Worm (Caenorhabditis elegans) whole organism, young adult: Measurements from ENCODE around the gene grp-1.

Experiments
- B0019.2 ChIP-seq: fragments of 200-800 bp; sonication (Bioruptor generic); conservative IDR thresholded peaks from 2 replicates; pipeline ENCODE4 v1.3.6; 2022; ENCODE audit warnings: missing genetic modification reagents, missing genetic modification characterization, missing compliant biosample characterization
- B0035.1 ChIP-seq: sonication (generic microtip); optimal IDR thresholded peaks from 2 replicates; lab custom pipeline; 2016; ENCODE audit warnings: missing genetic modification characterization, mild to moderate bottlenecking, missing compliant biosample characterization, missing genotype, missing genetic modification reagents
- F22D6.2 ChIP-seq: sonication (generic microtip); optimal IDR thresholded peaks from 2 replicates; lab custom pipeline; 2016; ENCODE audit warnings: mild to moderate bottlenecking, missing genetic modification characterization, missing compliant biosample characterization
- F37B4.10 ChIP-seq: fragments of 200-800 bp; sonication (Bioruptor generic); IDR thresholded peaks from 2 replicates; pipeline ENCODE4 v1.3.6; 2022; ENCODE audit warnings: missing genetic modification characterization, missing compliant biosample characterization
- F49E8.2 ChIP-seq: sonication (generic microtip); optimal IDR thresholded peaks from 3 replicates; lab custom pipeline; 2017; ENCODE audit warnings: missing genetic modification characterization, mild to moderate bottlenecking, missing compliant biosample characterization, antibody characterized with exemption, moderate library complexity; ENCODE audit not compliant: insufficient read depth
- F52B5.7 ChIP-seq: sonication (generic microtip); optimal IDR thresholded peaks from 2 replicates; lab custom pipeline; 2016; ENCODE audit warnings: mild to moderate bottlenecking, missing genetic modification characterization, missing compliant biosample characterization
- F55B11.4 ChIP-seq: sonication (generic microtip); optimal IDR thresholded peaks from 2 replicates; lab custom pipeline; 2016; ENCODE audit warnings: missing compliant biosample characterization, missing genetic modification characterization, borderline replicate concordance; ENCODE audit not compliant: insufficient read depth
- F57A8.1 ChIP-seq: fragments of 200-800 bp; sonication (Bioruptor generic); optimal IDR thresholded peaks from 2 replicates; lab custom pipeline; 2018; ENCODE audit warnings: mild to moderate bottlenecking, missing genetic modification characterization, moderate library complexity, missing compliant biosample characterization
- K11D2.4 ChIP-seq: fragments of 200-800 bp; sonication (Bioruptor generic); IDR thresholded peaks from 2 replicates; pipeline ENCODE4 v1.3.6; 2022; ENCODE audit warnings: missing genetic modification reagents, missing genetic modification characterization, missing compliant biosample characterization
- Y53F4B.3 ChIP-seq: fragments of 200-800 bp; sonication (Bioruptor generic); IDR thresholded peaks from 2 replicates; pipeline ENCODE4 v1.3.6; 2022; ENCODE audit warnings: missing genetic modification reagents, missing genetic modification characterization, missing compliant biosample characterization
- akir-1 ChIP-seq: fragments of 200-800 bp; sonication (Bioruptor generic); optimal IDR thresholded peaks from 2 replicates; lab custom pipeline; 2018; ENCODE audit warnings: mild to moderate bottlenecking, missing genetic modification characterization, moderate library complexity, missing compliant biosample characterization
- ama-1 ChIP-seq, 3 experiments: fragments of 150-350 bp in 1 of 3; sonication (generic microtip) in 2 of 3; optimal IDR thresholded peaks; 2 replicates each; lab custom pipeline; 2014 to 2018; ENCODE audit warnings: missing biosample characterization in 2 of 3, missing genetic modification characterization in 2 of 3, missing genetic modification reagents in 2 of 3
- aptf-2 ChIP-seq: fragments of 200-800 bp; sonication (Bioruptor generic); conservative IDR thresholded peaks from 2 replicates; pipeline ENCODE4 v1.3.6; 2022; ENCODE audit warnings: missing genetic modification reagents, missing genetic modification characterization, missing compliant biosample characterization
- athp-1 ChIP-seq: sonication (generic microtip); optimal IDR thresholded peaks from 2 replicates; lab custom pipeline; 2017; ENCODE audit warnings: mild to moderate bottlenecking, missing genetic modification characterization, missing compliant biosample characterization
- attf-5 ChIP-seq: fragments of 200-800 bp; sonication (Bioruptor generic); optimal IDR thresholded peaks from 2 replicates; lab custom pipeline; 2018; ENCODE audit warnings: mild to moderate bottlenecking, missing genetic modification characterization, missing compliant biosample characterization
- cebp-1 ChIP-seq, 2 experiments: fragments of 200-800 bp in 1 of 2; sonication (Bioruptor generic) in 1 of 2; sonication (generic microtip) in 1 of 2; IDR thresholded peaks in 1 of 2; optimal IDR thresholded peaks in 1 of 2; 2 replicates each; pipeline versions ENCODE4 v1.3.6 to Lab custom; 2017 to 2022; ENCODE audit warnings: missing compliant biosample characterization in 2 of 2, missing genetic modification characterization in 2 of 2, mild to moderate bottlenecking in 1 of 2, missing genetic modification reagents in 1 of 2, moderate library complexity in 1 of 2
- cebp-2 ChIP-seq: fragments of 200-800 bp; sonication (Bioruptor generic); IDR thresholded peaks from 2 replicates; pipeline ENCODE4 v1.3.6; 2022; ENCODE audit warnings: missing genetic modification characterization, missing compliant biosample characterization
- ceh-40 ChIP-seq: fragments of 200-800 bp; sonication (Bioruptor generic); IDR thresholded peaks from 2 replicates; pipeline ENCODE4 v1.3.6; 2022; ENCODE audit warnings: missing genetic modification characterization, missing compliant biosample characterization
- ceh-79 ChIP-seq: sonication (generic microtip); optimal IDR thresholded peaks from 2 replicates; lab custom pipeline; 2017; ENCODE audit warnings: mild to moderate bottlenecking, missing genetic modification characterization, missing compliant biosample characterization
- dox-1 ChIP-seq: fragments of 200-800 bp; sonication (Bioruptor generic); IDR thresholded peaks from 2 replicates; pipeline ENCODE4 v1.3.6; 2022; ENCODE audit warnings: missing genetic modification reagents, missing genetic modification characterization, missing compliant biosample characterization
- dpff-1 ChIP-seq: sonication (generic microtip); optimal IDR thresholded peaks from 2 replicates; lab custom pipeline; 2017; ENCODE audit warnings: mild to moderate bottlenecking, missing genetic modification characterization, missing compliant biosample characterization
- egrh-3 ChIP-seq: fragments of 200-800 bp; sonication (Bioruptor generic); IDR thresholded peaks from 2 replicates; pipeline ENCODE4 v1.3.6; 2022; ENCODE audit warnings: missing genetic modification reagents, missing genetic modification characterization, missing compliant biosample characterization
- ekl-4 ChIP-seq: fragments of 200-800 bp; sonication (Bioruptor generic); IDR thresholded peaks from 2 replicates; pipeline ENCODE4 v1.3.6; 2022; ENCODE audit warnings: missing genetic modification reagents, missing genetic modification characterization, missing compliant biosample characterization
- fkh-3 ChIP-seq: sonication (generic microtip); optimal IDR thresholded peaks from 2 replicates; lab custom pipeline; 2016; ENCODE audit warnings: mild to moderate bottlenecking, missing genetic modification characterization, missing compliant biosample characterization
- him-1 ChIP-seq: sonication (generic microtip); optimal IDR thresholded peaks from 2 replicates; lab custom pipeline; 2016; ENCODE audit warnings: missing genotype, missing genetic modification reagents, missing genetic modification characterization, missing compliant biosample characterization
- hsf-1 ChIP-seq: fragments of 200-800 bp; sonication (Bioruptor generic); IDR thresholded peaks from 2 replicates; pipeline ENCODE4 v1.3.6; 2022; ENCODE audit warnings: missing genetic modification reagents, missing genetic modification characterization, missing compliant biosample characterization
- let-607 ChIP-seq, 2 experiments: fragments of 200-800 bp in 1 of 2; sonication (Bioruptor generic) in 1 of 2; sonication (generic microtip) in 1 of 2; optimal IDR thresholded peaks; 2 replicates each; lab custom pipeline; 2016 to 2018; ENCODE audit warnings: mild to moderate bottlenecking in 2 of 2, missing compliant biosample characterization in 2 of 2, missing genetic modification characterization in 2 of 2, moderate library complexity in 2 of 2, missing genotype in 1 of 2
- lin-35 ChIP-seq, 3 experiments: fragments of 150-350 bp in 2 of 3; sonication (generic microtip) in 1 of 3; optimal IDR thresholded peaks; 2 replicates each; lab custom pipeline; 2014 to 2018; ENCODE audit warnings: missing biosample characterization in 3 of 3, missing genetic modification characterization in 3 of 3, missing genetic modification reagents in 3 of 3
- lin-40 ChIP-seq: sonication (generic microtip); optimal IDR thresholded peaks from 2 replicates; lab custom pipeline; 2016; ENCODE audit warnings: missing genetic modification characterization, mild to moderate bottlenecking, missing compliant biosample characterization, missing genotype, missing genetic modification reagents
- lir-1 ChIP-seq: fragments of 200-800 bp; sonication (Bioruptor generic); conservative IDR thresholded peaks from 2 replicates; pipeline ENCODE4 v1.3.6; 2022; ENCODE audit warnings: missing genetic modification reagents, missing genetic modification characterization, missing compliant biosample characterization
- madf-10 ChIP-seq: sonication (generic microtip); optimal IDR thresholded peaks from 2 replicates; lab custom pipeline; 2016; ENCODE audit warnings: mild to moderate bottlenecking, missing genetic modification characterization, missing compliant biosample characterization
- madf-6 ChIP-seq: fragments of 200-800 bp; sonication (Bioruptor generic); IDR thresholded peaks from 2 replicates; pipeline ENCODE4 v1.3.6; 2022; ENCODE audit warnings: missing genetic modification reagents, missing genetic modification characterization, missing compliant biosample characterization
- nfya-2 ChIP-seq: fragments of 200-800 bp; sonication (Bioruptor generic); IDR thresholded peaks from 2 replicates; pipeline ENCODE4 v1.3.6; 2022; ENCODE audit warnings: missing genetic modification reagents, missing genetic modification characterization, missing compliant biosample characterization
- nfyb-1 ChIP-seq: fragments of 200-800 bp; sonication (Bioruptor generic); IDR thresholded peaks from 2 replicates; pipeline ENCODE4 v1.3.6; 2022; ENCODE audit warnings: missing genetic modification reagents, missing genetic modification characterization, missing compliant biosample characterization
- nhr-90 ChIP-seq: sonication (generic microtip); optimal IDR thresholded peaks from 2 replicates; lab custom pipeline; 2016; ENCODE audit warnings: missing genotype, mild to moderate bottlenecking, missing genetic modification characterization, missing compliant biosample characterization
- pha-4 ChIP-seq: fragments of 150-350 bp; sonication (generic microtip); optimal IDR thresholded peaks from 2 replicates; lab custom pipeline; 2014; ENCODE audit warnings: missing biosample characterization, missing genetic modification reagents, missing genetic modification characterization
- rcor-1 ChIP-seq: fragments of 200-800 bp; sonication (Bioruptor generic); IDR thresholded peaks from 2 replicates; pipeline ENCODE4 v1.3.6; 2022; ENCODE audit warnings: missing genetic modification reagents, missing genetic modification characterization, missing compliant biosample characterization
- rec-8 ChIP-seq, 2 experiments: sonication (generic microtip); optimal IDR thresholded peaks; 2 replicates each; lab custom pipeline; 2016; ENCODE audit warnings: mild to moderate bottlenecking in 2 of 2, missing genetic modification characterization in 2 of 2, missing genetic modification reagents in 2 of 2, missing genotype in 2 of 2, missing biosample characterization in 1 of 2, missing compliant biosample characterization in 1 of 2, moderate library complexity in 1 of 2
- repo-1 ChIP-seq: sonication (generic microtip); optimal IDR thresholded peaks from 2 replicates; lab custom pipeline; 2017; ENCODE audit warnings: mild to moderate bottlenecking, missing genetic modification characterization, missing compliant biosample characterization
- sea-2 ChIP-seq: fragments of 200-800 bp; sonication (Bioruptor generic); IDR thresholded peaks from 2 replicates; pipeline ENCODE4 v1.3.6; 2022; ENCODE audit warnings: missing genetic modification characterization, missing compliant biosample characterization
- snpc-1.1 ChIP-seq: sonication (generic microtip); optimal IDR thresholded peaks from 2 replicates; lab custom pipeline; 2017; ENCODE audit warnings: missing genetic modification characterization, mild to moderate bottlenecking, missing compliant biosample characterization, antibody characterized with exemption, moderate library complexity, missing genotype, missing genetic modification reagents; ENCODE audit not compliant: insufficient read depth
- somi-1 ChIP-seq: fragments of 200-800 bp; sonication (Bioruptor generic); optimal IDR thresholded peaks from 2 replicates; lab custom pipeline; 2018; ENCODE audit warnings: mild to moderate bottlenecking, missing genetic modification characterization, missing compliant biosample characterization
- tlf-1 ChIP-seq: fragments of 200-800 bp; sonication (Bioruptor generic); optimal IDR thresholded peaks from 2 replicates; lab custom pipeline; 2018; ENCODE audit warnings: mild to moderate bottlenecking, missing genetic modification characterization, missing compliant biosample characterization
- unc-62 ChIP-seq: fragments of 150-350 bp; optimal IDR thresholded peaks from 2 replicates; lab custom pipeline; 2014; ENCODE audit warnings: missing biosample characterization, missing genetic modification reagents, missing genetic modification characterization
- zfh-2 ChIP-seq: fragments of 200-800 bp; sonication (Bioruptor generic); conservative IDR thresholded peaks from 2 replicates; pipeline ENCODE4 v1.3.6; 2022; ENCODE audit warnings: missing genetic modification reagents, missing genetic modification characterization, missing compliant biosample characterization
- ztf-18 ChIP-seq: sonication (generic microtip); optimal IDR thresholded peaks from 2 replicates; lab custom pipeline; 2016; ENCODE audit warnings: missing genotype, mild to moderate bottlenecking, missing genetic modification characterization, missing compliant biosample characterization
- ztf-22 ChIP-seq: fragments of 200-800 bp; sonication (Bioruptor generic); optimal IDR thresholded peaks from 2 replicates; lab custom pipeline; 2018; ENCODE audit warnings: mild to moderate bottlenecking, missing genetic modification characterization, moderate library complexity, missing compliant biosample characterization
- ztf-26 ChIP-seq: sonication (generic microtip); optimal IDR thresholded peaks from 2 replicates; lab custom pipeline; 2017; ENCODE audit warnings: missing genetic modification characterization, missing compliant biosample characterization

The grp-1 gene

DNA sequence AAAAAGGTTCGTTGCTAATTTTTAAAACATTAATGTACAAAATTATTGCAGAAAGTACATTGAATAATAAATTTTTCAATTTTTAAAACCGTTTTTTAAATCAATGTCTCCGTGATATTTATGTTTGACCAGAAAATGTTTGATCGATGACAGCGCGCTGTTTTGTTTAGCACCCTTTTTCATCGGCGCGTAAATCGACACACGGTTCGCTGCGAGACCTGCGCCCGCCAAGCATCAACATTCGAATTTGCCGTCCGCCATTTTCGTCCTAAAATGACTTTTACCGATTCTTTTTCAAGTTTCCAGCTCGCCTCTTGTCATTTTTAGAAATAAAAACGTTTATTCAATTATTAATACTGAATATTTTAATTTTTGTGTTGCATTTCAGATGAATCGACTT lies 15.5 kb downstream of the grp-1 start, which contains the start of gene plk-1 (continued):
- TF ChIP-seq F49E8.2 (tag; lab: Kevin White, UChicago) (peak; percentile 69), lir-1 (GFP tag; lab: Robert Waterston, UW) (no peak), rec-8 (tag; optimal IDR thresholded peaks at IDR 0.05; lab: Kevin White, UChicago) (no peak), him-1 (tag; lab: Kevin White, UChicago) (no peak), K11D2.4 (no peak), pha-4 (tag; lab: Kevin White, UChicago) (no peak), somi-1 (no peak), akir-1 (GFP tag; lab: Kevin White, UChicago) (no peak), madf-10 (tag; lab: Kevin White, UChicago) (no peak), dox-1 (GFP tag; lab: Robert Waterston, UW) (peak; percentile 85), F37B4.10 (no peak), aptf-2 (no peak), unc-62 (GFP tag; lab: Kevin White, UChicago) (no peak), Y53F4B.3 (GFP tag; lab: Robert Waterston, UW) (no peak), cebp-2 (GFP tag; lab: Robert Waterston, UW) (no peak), F52B5.7 (tag; lab: Kevin White, UChicago) (no peak), F57A8.1 (GFP tag; lab: Kevin White, UChicago) (no peak), cebp-1 (GFP tag; IDR thresholded peaks at IDR 0.05; lab: Robert Waterston, UW) (no peak), cebp-1 (tag; optimal IDR thresholded peaks at IDR 0.05; lab: Kevin White, UChicago) (no peak), ceh-79 (no peak), ekl-4 (GFP tag; lab: Robert Waterston, UW) (no peak; the same call in none of the 2 replicates), lin-35 (GFP tag; optimal IDR thresholded peaks at IDR 0.05; lab: Kevin White, UChicago) (peak in 2 of 3 experiments; percentile 46 to 52), egrh-3 (GFP tag; lab: Robert Waterston, UW) (no peak), attf-5 (GFP tag; lab: Kevin White, UChicago) (no peak), F22D6.2 (tag; lab: Kevin White, UChicago) (no peak), B0019.2 (GFP tag; lab: Robert Waterston, UW) (peak; percentile 84), dpff-1 (no peak), athp-1 (tag; lab: Kevin White, UChicago) (peak; percentile 33), ztf-22 (GFP tag; lab: Kevin White, UChicago) (no peak), rcor-1 (GFP tag; lab: Robert Waterston, UW) (peak; percentile 24; the same call in 1 of the 2 replicates), ztf-18 (tag; lab: Kevin White, UChicago) (peak; percentile 8), ceh-40 (GFP tag; lab: Robert Waterston, UW) (no peak), madf-6 (GFP tag; lab: Robert Waterston, UW) (peak; percentile 97), ztf-26 (no peak), snpc-1.1 (peak; percentile 24), hsf-1 (GFP tag; lab: Robert Waterston, UW) (peak; percentile 70), zfh-2 (GFP tag; lab: Robert Waterston, UW) (no peak), sea-2 (GFP tag; lab: Robert Waterston, UW) (no peak), nfya-2 (no peak), ama-1 (optimal IDR thresholded peaks at IDR 0.05; lab: Kevin White, UChicago) (no peak), ama-1 (GFP tag; optimal IDR thresholded peaks at IDR 0.05; lab: Kevin White, UChicago) (no peak), nhr-90 (tag; lab: Kevin White, UChicago) (no peak), tlf-1 (GFP tag; lab: Kevin White, UChicago) (peak; percentile 88), F55B11.4 (tag; lab: Kevin White, UChicago) (no peak), nfyb-1 (GFP tag; lab: Robert Waterston, UW) (no peak), let-607 (tag; optimal IDR thresholded peaks at IDR 0.05; lab: Kevin White, UChicago) (no peak), repo-1 (tag; lab: Kevin White, UChicago) (no peak), lin-40 (tag; lab: Kevin White, UChicago) (no peak), fkh-3 (tag; lab: Kevin White, UChicago) (no peak), B0035.1 (tag; lab: Kevin White, UChicago) (no peak)
